Fruit fly (Drosophila melanogaster) whole organism, wandering third instar larva: ENCODE measurements around the gene CG8300.

Source experiments
- Abd-B ChIP-seq: fragments of >200 bp; optimal IDR thresholded peaks from 2 replicates; lab custom pipeline; 2017; ENCODE audit warnings: missing biosample characterization, missing genetic modification characterization
- CG32264 ChIP-seq: fragments of 200-800 bp; sonication (Bioruptor generic); optimal IDR thresholded peaks from 2 replicates; lab custom pipeline; 2016; ENCODE audit warnings: missing biosample characterization, missing genetic modification characterization
- CrebA ChIP-seq: fragments of 200-800 bp; sonication (Bioruptor generic); optimal IDR thresholded peaks from 2 replicates; lab custom pipeline; 2016; ENCODE audit warnings: missing biosample characterization, mild to moderate bottlenecking, missing genetic modification characterization, borderline replicate concordance
- Dfd ChIP-seq: fragments of >200 bp; optimal IDR thresholded peaks from 2 replicates; lab custom pipeline; 2017; ENCODE audit warnings: missing biosample characterization, missing genetic modification characterization
- HLH106 ChIP-seq: fragments of 200-800 bp; optimal IDR thresholded peaks from 3 replicates; lab custom pipeline; 2019; ENCODE audit warnings: missing biosample characterization, mild to moderate bottlenecking, missing genetic modification characterization, moderate library complexity
- Hr78 ChIP-seq: fragments of >200 bp; optimal IDR thresholded peaks from 2 replicates; lab custom pipeline; 2017; ENCODE audit warnings: missing biosample characterization, missing genetic modification characterization
- Hr83 ChIP-seq: fragments of 200-300 bp; sonication (Bioruptor generic); optimal IDR thresholded peaks from 2 replicates; lab custom pipeline; 2016; ENCODE audit warnings: missing biosample characterization, mild to moderate bottlenecking, missing genetic modification characterization, moderate library complexity; ENCODE audit not compliant: poor library complexity, severe bottlenecking
- Mio ChIP-seq: sonication (Bioruptor generic); optimal IDR thresholded peaks from 2 replicates; lab custom pipeline; 2016; ENCODE audit warnings: missing biosample characterization, missing genetic modification characterization
- N ChIP-seq: fragments of >200 bp; optimal IDR thresholded peaks from 2 replicates; lab custom pipeline; 2018; ENCODE audit warnings: missing biosample characterization, missing external identifiers, missing genetic modification characterization
- dsf ChIP-seq: sonication (Bioruptor generic); optimal IDR thresholded peaks from 2 replicates; lab custom pipeline; 2016; ENCODE audit warnings: missing biosample characterization, missing genetic modification characterization, borderline replicate concordance
- h ChIP-seq: fragments of 200-800 bp; sonication (Bioruptor generic); optimal IDR thresholded peaks from 3 replicates; lab custom pipeline; 2016; ENCODE audit warnings: missing biosample characterization, mild to moderate bottlenecking, missing genetic modification characterization
- psq ChIP-seq: fragments of 200-800 bp; sonication (Bioruptor generic); optimal IDR thresholded peaks from 3 replicates; lab custom pipeline; 2017; ENCODE audit warnings: missing biosample characterization, mild to moderate bottlenecking, missing genetic modification characterization, moderate library complexity
- tai ChIP-seq: sonication (Bioruptor generic); optimal IDR thresholded peaks from 2 replicates; lab custom pipeline; 2016; ENCODE audit warnings: missing biosample characterization, missing genetic modification characterization

dm6 chrX:7152851-7153250 lies 48.2 kb downstream of the CG8300 start:
- no peak for TF ChIP-seq Hr78 (GFP tag; lab: Kevin White, UChicago)
- no peak for TF ChIP-seq h
- no peak for TF ChIP-seq Hr83 (GFP tag; lab: Kevin White, UChicago)
- no peak for TF ChIP-seq CG32264 (GFP tag; lab: Kevin White, UChicago)
- no peak for TF ChIP-seq N
- TF ChIP-seq Abd-B (GFP tag; lab: Kevin White, UChicago): no peak
- TF ChIP-seq dsf (GFP tag; lab: Kevin White, UChicago): no peak
- TF ChIP-seq psq (GFP tag; lab: Kevin White, UChicago): no peak
- TF ChIP-seq CrebA (GFP tag; lab: Kevin White, UChicago): no peak
- no peak for TF ChIP-seq Dfd (GFP tag; lab: Kevin White, UChicago)
- TF ChIP-seq Mio (GFP tag; lab: Kevin White, UChicago): no peak
- no peak for TF ChIP-seq HLH106
- no peak for TF ChIP-seq tai
